Fruit fly (Drosophila melanogaster) whole organism, embryonic: ENCODE results near the gene CG14459.

Experiments
- B-H2 ChIP-seq: fragments of 200-800 bp; sonication (Bioruptor generic); optimal IDR thresholded peaks from 2 replicates; lab custom pipeline; 2018; ENCODE audit warnings: missing biosample characterization, mild to moderate bottlenecking, missing genetic modification characterization
- CG1602 ChIP-seq: fragments of 200-800 bp; sonication (Bioruptor generic); optimal IDR thresholded peaks from 3 replicates; lab custom pipeline; 2016; ENCODE audit warnings: missing biosample characterization, missing genetic modification characterization
- CG16813 ChIP-seq: fragments of 200-800 bp; sonication (Bioruptor generic); IDR thresholded peaks from 3 replicates; pipeline ENCODE4 v1.3.6; 2022; ENCODE audit warnings: missing biosample characterization, missing genetic modification characterization; ENCODE audit not compliant: partially characterized antibody
- CG17802 ChIP-seq: fragments of 200-800 bp; sonication (Bioruptor generic); optimal IDR thresholded peaks from 2 replicates; lab custom pipeline; 2018; ENCODE audit warnings: missing biosample characterization, mild to moderate bottlenecking, missing genetic modification characterization, moderate library complexity
- CG4707 ChIP-seq: fragments of 200-800 bp; sonication (Bioruptor generic); optimal IDR thresholded peaks from 2 replicates; lab custom pipeline; 2018; ENCODE audit warnings: missing biosample characterization, mild to moderate bottlenecking, missing genetic modification characterization, moderate library complexity
- CG9932 ChIP-seq: fragments of 200-800 bp; sonication (Bioruptor generic); IDR thresholded peaks from 2 replicates; pipeline ENCODE4 v1.3.6; 2022; ENCODE audit warnings: missing biosample characterization, missing genetic modification characterization
- Dfd ChIP-seq, 2 experiments: fragments of >200 bp; optimal IDR thresholded peaks; 2 replicates each; lab custom pipeline; 2017; ENCODE audit warnings: missing biosample characterization in 2 of 2, missing genetic modification characterization in 2 of 2
- Ets65A ChIP-seq: fragments of 200-800 bp; sonication (Bioruptor generic); peaks from one replicate; lab custom pipeline; 2016; ENCODE audit warnings: missing biosample characterization, missing genetic modification characterization
- bbx ChIP-seq: fragments of 200-800 bp; sonication (Bioruptor generic); IDR thresholded peaks from 2 replicates; pipeline ENCODE4 v1.3.6; 2022; ENCODE audit warnings: missing biosample characterization, missing genetic modification characterization; ENCODE audit not compliant: partially characterized antibody
- fru ChIP-seq: fragments of >200 bp; optimal IDR thresholded peaks from 2 replicates; lab custom pipeline; 2017
- gro ChIP-seq: fragments of 200-800 bp; sonication (Bioruptor generic); optimal IDR thresholded peaks from 2 replicates; lab custom pipeline; 2016; ENCODE audit warnings: missing biosample characterization, missing genetic modification characterization
- hbn ChIP-seq: fragments of 200-800 bp; sonication (Bioruptor generic); IDR thresholded peaks from 2 replicates; pipeline ENCODE4 v1.3.6; 2022; ENCODE audit warnings: missing biosample characterization, missing genetic modification characterization; ENCODE audit not compliant: partially characterized antibody
- stwl ChIP-seq: fragments of 200-800 bp; sonication (Bioruptor generic); optimal IDR thresholded peaks from 3 replicates; lab custom pipeline; 2018; ENCODE audit warnings: missing biosample characterization, mild to moderate bottlenecking, missing genetic modification characterization, moderate library complexity
- ttk ChIP-seq: fragments of 200-800 bp; sonication (Bioruptor generic); IDR thresholded peaks from 2 replicates; pipeline ENCODE4 v2.1.2; 2022; ENCODE audit warnings: missing biosample characterization, missing genetic modification characterization

- no peak for TF ChIP-seq Ets65A
- no peak for TF ChIP-seq CG9932
- TF ChIP-seq CG17802 = no peak
- TF ChIP-seq hbn (GFP tag; lab: Robert Waterston, UW) = no peak
- no peak for TF ChIP-seq Dfd (GFP tag; optimal IDR thresholded peaks at IDR 0.05; lab: Kevin White, UChicago)
- no peak for TF ChIP-seq CG1602 (GFP tag; lab: Kevin White, UChicago)
- TF ChIP-seq CG16813 (GFP tag; lab: Robert Waterston, UW) = no peak
- no peak for TF ChIP-seq fru (lab: Kevin White, UChicago)
- no peak for TF ChIP-seq ttk (GFP tag; lab: Robert Waterston, UW)
- TF ChIP-seq bbx (GFP tag; lab: Robert Waterston, UW) = no peak
- TF ChIP-seq gro (GFP tag; lab: Kevin White, UChicago) = no peak
- TF ChIP-seq CG4707 = no peak
- no peak for TF ChIP-seq stwl
- no peak for TF ChIP-seq B-H2
Observed at dm6 chr3L:22572272-22572671, 65.4 kb downstream of the CG14459 start.
